Worm (Caenorhabditis elegans) whole organism, mixed stage, embryonic: ENCODE results near the gene F44G4.3.

Source experiments
- blmp-1 ChIP-seq: fragments of 150-350 bp; optimal IDR thresholded peaks from 2 replicates; lab custom pipeline; 2014; ENCODE audit warnings: missing biosample characterization, missing genetic modification characterization
- ces-1 ChIP-seq: fragments of 150-350 bp; optimal IDR thresholded peaks from 2 replicates; lab custom pipeline; 2014; ENCODE audit warnings: missing biosample characterization, missing genetic modification reagents, missing genetic modification characterization
- lin-32 ChIP-seq: fragments of 200-800 bp; sonication (Bioruptor generic); optimal IDR thresholded peaks from 2 replicates; lab custom pipeline; 2018; ENCODE audit warnings: mild to moderate bottlenecking, missing genetic modification characterization, missing compliant biosample characterization
- lsy-2 ChIP-seq: fragments of 150-350 bp; optimal IDR thresholded peaks from 2 replicates; lab custom pipeline; 2014; ENCODE audit warnings: missing biosample characterization, missing genetic modification characterization
- nhr-12 ChIP-seq: fragments of 150-350 bp; optimal IDR thresholded peaks from 2 replicates; lab custom pipeline; 2014; ENCODE audit warnings: missing biosample characterization, missing genetic modification characterization
- nhr-28 ChIP-seq: fragments of 150-350 bp; optimal IDR thresholded peaks from 2 replicates; lab custom pipeline; 2014; ENCODE audit warnings: missing biosample characterization, missing genetic modification characterization
- nhr-76 ChIP-seq: sonication (generic microtip); optimal IDR thresholded peaks from 2 replicates; lab custom pipeline; 2017; ENCODE audit warnings: missing biosample characterization, missing genetic modification characterization
- pha-4 ChIP-seq: fragments of 150-350 bp; optimal IDR thresholded peaks from 2 replicates; lab custom pipeline; 2018; ENCODE audit warnings: missing biosample characterization, missing genetic modification reagents, missing genetic modification characterization
- snpc-4 ChIP-seq: fragments of 150-350 bp; optimal IDR thresholded peaks from 2 replicates; lab custom pipeline; 2014; ENCODE audit warnings: missing biosample characterization, missing genetic modification characterization
- sptf-1 ChIP-seq: sonication (generic microtip); optimal IDR thresholded peaks from 2 replicates; lab custom pipeline; 2017; ENCODE audit warnings: mild to moderate bottlenecking, missing genetic modification characterization, moderate library complexity, missing compliant biosample characterization
- unc-39 ChIP-seq: fragments of 150-350 bp; optimal IDR thresholded peaks from 2 replicates; lab custom pipeline; 2014; ENCODE audit warnings: missing biosample characterization, missing genetic modification characterization
- unc-62 ChIP-seq: fragments of 150-350 bp; optimal IDR thresholded peaks from 2 replicates; lab custom pipeline; 2014; ENCODE audit warnings: missing biosample characterization, missing genetic modification reagents, missing genetic modification characterization

- TF ChIP-seq snpc-4 (tag; lab: Kevin White, UChicago) (no peak), ces-1 (GFP tag; lab: Kevin White, UChicago) (no peak), pha-4 (no peak), nhr-12 (tag; lab: Kevin White, UChicago) (no peak), sptf-1 (no peak), lsy-2 (no peak), unc-62 (GFP tag; lab: Kevin White, UChicago) (no peak), lin-32 (GFP tag; lab: Kevin White, UChicago) (no peak), unc-39 (no peak), nhr-76 (tag; lab: Kevin White, UChicago) (no peak), nhr-28 (tag; lab: Kevin White, UChicago) (no peak), blmp-1 (tag; lab: Kevin White, UChicago) (no peak)
Observed at ce11 chrII:8953703-8954102, 43.8 kb downstream of the F44G4.3 start.
